Fruit fly (Drosophila melanogaster) S2 (cell line): ENCODE measurements around the gene CG15577.

Experiments used
- CG8478 ChIP-seq: fragments of >200 bp; optimal IDR thresholded peaks from 2 replicates; lab custom pipeline; 2018
- CTCF ChIP-seq, 2 experiments: fragments of >200 bp; optimal IDR thresholded peaks; 2 replicates each; lab custom pipeline; 2018

DNA sequence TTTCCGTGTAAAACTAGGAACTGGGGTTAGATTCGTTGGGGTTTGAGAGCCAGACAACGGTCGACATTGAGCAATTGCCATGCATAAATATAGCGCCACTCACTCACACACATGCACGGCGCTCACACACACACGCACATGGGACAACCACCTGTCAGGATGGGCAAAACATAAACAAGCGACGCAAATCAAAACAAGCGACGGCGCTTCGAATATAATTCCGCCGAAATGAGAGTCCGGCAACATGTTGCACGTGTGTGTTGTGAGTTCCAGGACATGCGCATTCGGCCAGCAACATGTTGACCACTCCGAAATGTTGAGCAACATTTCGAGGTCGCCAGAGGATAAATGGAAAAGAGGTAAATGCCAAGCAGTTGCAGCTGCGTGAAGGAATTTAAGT, 4.0 kb upstream of the CG15577 start:
- TF ChIP-seq CTCF (optimal IDR thresholded peaks at IDR 0.05; lab: Kevin White, UChicago) (no peak), CG8478 (lab: Kevin White, UChicago) (no peak)
